Worm (Caenorhabditis elegans) whole organism, mixed stage, embryonic: ENCODE data around the gene C46G7.2.

Experiments used
- M03D4.4 ChIP-seq: sonication (generic microtip); optimal IDR thresholded peaks from 2 replicates; lab custom pipeline; 2017; ENCODE audit warnings: mild to moderate bottlenecking, missing genetic modification characterization, missing compliant biosample characterization
- blmp-1 ChIP-seq: fragments of 150-350 bp; optimal IDR thresholded peaks from 2 replicates; lab custom pipeline; 2014; ENCODE audit warnings: missing biosample characterization, missing genetic modification characterization
- ceh-39 ChIP-seq: fragments of 150-350 bp; optimal IDR thresholded peaks from 2 replicates; lab custom pipeline; 2014; ENCODE audit warnings: missing biosample characterization, missing genetic modification characterization
- ceh-43 ChIP-seq: fragments of 200-800 bp; sonication (Bioruptor generic); optimal IDR thresholded peaks from 2 replicates; lab custom pipeline; 2018; ENCODE audit warnings: mild to moderate bottlenecking, missing genetic modification characterization, moderate library complexity, missing compliant biosample characterization
- ceh-83 ChIP-seq: fragments of 200-800 bp; sonication (Bioruptor generic); optimal IDR thresholded peaks from 2 replicates; lab custom pipeline; 2018; ENCODE audit warnings: mild to moderate bottlenecking, missing genetic modification characterization, missing compliant biosample characterization
- ces-1 ChIP-seq: fragments of 150-350 bp; optimal IDR thresholded peaks from 2 replicates; lab custom pipeline; 2014; ENCODE audit warnings: missing biosample characterization, missing genetic modification reagents, missing genetic modification characterization
- cnd-1 ChIP-seq: fragments of 200-800 bp; sonication (Bioruptor generic); optimal IDR thresholded peaks from 2 replicates; lab custom pipeline; 2018; ENCODE audit warnings: mild to moderate bottlenecking, missing genetic modification characterization, missing compliant biosample characterization
- drap-1 ChIP-seq: fragments of 200-800 bp; sonication (Bioruptor generic); optimal IDR thresholded peaks from 3 replicates; lab custom pipeline; 2018; ENCODE audit warnings: mild to moderate bottlenecking, missing genetic modification characterization, missing compliant biosample characterization
- elt-1 ChIP-seq: sonication (generic microtip); optimal IDR thresholded peaks from 2 replicates; lab custom pipeline; 2017; ENCODE audit warnings: missing genetic modification characterization, mild to moderate bottlenecking, missing compliant biosample characterization, antibody characterized with exemption, moderate library complexity, borderline replicate concordance; ENCODE audit not compliant: insufficient read depth
- elt-3 ChIP-seq: fragments of 150-350 bp; optimal IDR thresholded peaks from 2 replicates; lab custom pipeline; 2014; ENCODE audit warnings: missing biosample characterization, missing genetic modification characterization
- flh-1 ChIP-seq: fragments of 200-800 bp; sonication (Bioruptor generic); optimal IDR thresholded peaks from 2 replicates; lab custom pipeline; 2018; ENCODE audit warnings: mild to moderate bottlenecking, missing genetic modification characterization, moderate library complexity, missing compliant biosample characterization
- ham-2 ChIP-seq: fragments of 200-800 bp; sonication (Bioruptor generic); optimal IDR thresholded peaks from 2 replicates; lab custom pipeline; 2018; ENCODE audit warnings: mild to moderate bottlenecking, missing genetic modification characterization, missing compliant biosample characterization
- hlh-1 ChIP-seq: fragments of 150-350 bp; optimal IDR thresholded peaks from 2 replicates; lab custom pipeline; 2014; ENCODE audit warnings: missing biosample characterization, missing genetic modification reagents, missing genetic modification characterization
- lin-13 ChIP-seq: fragments of 150-350 bp; optimal IDR thresholded peaks from 2 replicates; lab custom pipeline; 2014; ENCODE audit warnings: missing biosample characterization, missing genetic modification characterization
- lin-32 ChIP-seq: fragments of 200-800 bp; sonication (Bioruptor generic); optimal IDR thresholded peaks from 2 replicates; lab custom pipeline; 2018; ENCODE audit warnings: mild to moderate bottlenecking, missing genetic modification characterization, missing compliant biosample characterization
- lsy-2 ChIP-seq: fragments of 150-350 bp; optimal IDR thresholded peaks from 2 replicates; lab custom pipeline; 2014; ENCODE audit warnings: missing biosample characterization, missing genetic modification characterization
- mab-5 ChIP-seq: fragments of 150-350 bp; optimal IDR thresholded peaks from 2 replicates; lab custom pipeline; 2014; ENCODE audit warnings: missing biosample characterization, missing genetic modification characterization
- mep-1 ChIP-seq: fragments of 150-350 bp; optimal IDR thresholded peaks from 2 replicates; lab custom pipeline; 2017; ENCODE audit warnings: missing biosample characterization, missing genetic modification reagents, missing genetic modification characterization, inconsistent platforms
- mls-2 ChIP-seq: sonication (generic microtip); optimal IDR thresholded peaks from 2 replicates; lab custom pipeline; 2016; ENCODE audit warnings: mild to moderate bottlenecking, missing genetic modification characterization, moderate library complexity, missing compliant biosample characterization
- nhr-12 ChIP-seq: fragments of 150-350 bp; optimal IDR thresholded peaks from 2 replicates; lab custom pipeline; 2014; ENCODE audit warnings: missing biosample characterization, missing genetic modification characterization
- nhr-2 ChIP-seq: fragments of 150-350 bp; optimal IDR thresholded peaks from 2 replicates; lab custom pipeline; 2014; ENCODE audit warnings: missing biosample characterization, missing genetic modification characterization
- nhr-237 ChIP-seq: fragments of 150-350 bp; optimal IDR thresholded peaks from 2 replicates; lab custom pipeline; 2014; ENCODE audit warnings: missing biosample characterization, missing genetic modification characterization
- nhr-76 ChIP-seq: sonication (generic microtip); optimal IDR thresholded peaks from 2 replicates; lab custom pipeline; 2017; ENCODE audit warnings: missing biosample characterization, missing genetic modification characterization
- pha-4 ChIP-seq: fragments of 150-350 bp; optimal IDR thresholded peaks from 2 replicates; lab custom pipeline; 2018; ENCODE audit warnings: missing biosample characterization, missing genetic modification reagents, missing genetic modification characterization
- sem-2 ChIP-seq: fragments of 200-800 bp; sonication (Bioruptor generic); optimal IDR thresholded peaks from 2 replicates; lab custom pipeline; 2018; ENCODE audit warnings: mild to moderate bottlenecking, missing genetic modification characterization, missing compliant biosample characterization
- snpc-4 ChIP-seq: fragments of 150-350 bp; optimal IDR thresholded peaks from 2 replicates; lab custom pipeline; 2014; ENCODE audit warnings: missing biosample characterization, missing genetic modification characterization
- sptf-1 ChIP-seq: sonication (generic microtip); optimal IDR thresholded peaks from 2 replicates; lab custom pipeline; 2017; ENCODE audit warnings: mild to moderate bottlenecking, missing genetic modification characterization, moderate library complexity, missing compliant biosample characterization
- tbx-8 ChIP-seq: fragments of 200-800 bp; sonication (Bioruptor generic); optimal IDR thresholded peaks from 2 replicates; lab custom pipeline; 2018; ENCODE audit warnings: mild to moderate bottlenecking, missing genetic modification characterization, moderate library complexity, missing compliant biosample characterization
- unc-120 ChIP-seq: sonication (generic microtip); optimal IDR thresholded peaks from 2 replicates; lab custom pipeline; 2017; ENCODE audit warnings: missing genetic modification characterization, missing compliant biosample characterization; ENCODE audit not compliant: poor library complexity, severe bottlenecking
- unc-39 ChIP-seq: fragments of 150-350 bp; optimal IDR thresholded peaks from 2 replicates; lab custom pipeline; 2014; ENCODE audit warnings: missing biosample characterization, missing genetic modification characterization
- unc-62 ChIP-seq: fragments of 150-350 bp; optimal IDR thresholded peaks from 2 replicates; lab custom pipeline; 2014; ENCODE audit warnings: missing biosample characterization, missing genetic modification reagents, missing genetic modification characterization
- zip-8 ChIP-seq: fragments of 150-350 bp; optimal IDR thresholded peaks from 2 replicates; lab custom pipeline; 2014; ENCODE audit warnings: missing biosample characterization, missing genetic modification characterization
- ztf-11 ChIP-seq: fragments of 150-350 bp; optimal IDR thresholded peaks from 2 replicates; lab custom pipeline; 2014; ENCODE audit warnings: missing biosample characterization, missing genetic modification characterization

C46G7.2 gene

DNA sequence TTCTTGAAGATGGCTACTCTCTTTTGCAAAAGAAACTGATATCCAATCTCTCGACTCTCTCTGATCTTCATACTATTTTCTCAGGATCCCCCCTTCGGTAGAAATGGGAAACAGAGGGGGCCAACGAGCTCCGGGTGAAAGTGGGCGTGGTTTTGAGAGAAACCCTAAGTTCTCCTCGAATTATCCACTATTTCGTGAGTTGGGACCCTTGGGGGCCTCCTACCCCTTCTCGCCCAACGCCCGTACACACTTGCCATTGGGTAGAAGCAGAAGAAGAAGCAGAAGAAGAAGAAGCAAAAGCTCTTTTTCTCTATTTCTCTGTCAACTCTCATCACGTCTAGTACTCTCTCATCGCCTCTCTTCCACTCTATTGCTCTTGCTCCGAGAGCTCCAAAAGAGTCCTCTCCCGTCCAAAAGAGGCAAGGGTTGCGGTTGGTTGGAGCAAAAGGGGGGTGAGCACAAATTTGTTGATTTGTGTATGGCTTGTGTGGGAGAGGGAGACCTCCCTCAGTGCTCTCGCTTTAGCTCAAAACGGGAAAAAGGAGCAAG is 41.0 kb upstream of the C46G7.2 start:
- TF ChIP-seq ceh-83 (peak; percentile 35), zip-8 (tag; lab: Kevin White, UChicago) (no peak), mls-2 (peak; percentile 36), ham-2 (GFP tag; lab: Kevin White, UChicago) (no peak), pha-4 (tag; lab: Kevin White, UChicago) (no peak), ces-1 (GFP tag; lab: Kevin White, UChicago) (peak; percentile 84), unc-39 (tag; lab: Kevin White, UChicago) (no peak), elt-3 (tag; lab: Kevin White, UChicago) (no peak), drap-1 (GFP tag; lab: Kevin White, UChicago) (peak; percentile 39), lsy-2 (tag; lab: Kevin White, UChicago) (peak; percentile 41), unc-120 (tag; lab: Kevin White, UChicago) (peak; percentile 94), sptf-1 (tag; lab: Kevin White, UChicago) (peak; percentile 60), ztf-11 (tag; lab: Kevin White, UChicago) (no peak), M03D4.4 (tag; lab: Kevin White, UChicago) (peak; percentile 42), unc-62 (GFP tag; lab: Kevin White, UChicago) (no peak), cnd-1 (no peak), flh-1 (no peak), mep-1 (peak; percentile 54), nhr-2 (tag; lab: Kevin White, UChicago) (no peak), hlh-1 (tag; lab: Kevin White, UChicago) (peak; percentile 51)

DNA sequence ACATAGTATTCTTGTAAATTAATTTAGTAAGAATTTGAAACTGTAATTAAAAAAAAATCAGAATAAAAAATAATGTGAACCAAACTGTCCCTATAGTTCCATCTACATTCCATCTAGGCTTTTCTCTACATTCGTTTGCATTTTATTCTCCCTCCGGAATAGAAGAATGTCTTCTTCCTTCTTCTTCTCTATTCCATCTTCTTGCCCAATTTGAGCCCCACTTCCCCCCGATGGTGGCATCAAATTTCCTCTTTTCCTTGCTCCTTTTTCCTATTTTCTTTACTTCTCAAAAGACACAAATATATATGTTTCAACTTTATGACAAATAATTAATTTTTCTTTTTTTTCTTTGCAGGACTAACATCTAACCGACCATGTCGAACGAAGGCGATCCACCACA is 39.8 kb upstream of the C46G7.2 start, which contains the start of gene unc-44:
unc-44 (plus strand) TSS at position 356 of the 400 bp plus-strand sequence.
- no peak for TF ChIP-seq ham-2 (GFP tag; lab: Kevin White, UChicago)
- TF ChIP-seq pha-4 (tag; lab: Kevin White, UChicago): no peak
- TF ChIP-seq ces-1 (GFP tag; lab: Kevin White, UChicago): peak; percentile 55
- no peak for TF ChIP-seq blmp-1 (tag; lab: Kevin White, UChicago)
- TF ChIP-seq ztf-11 (tag; lab: Kevin White, UChicago): no peak
- TF ChIP-seq mls-2: no peak

DNA sequence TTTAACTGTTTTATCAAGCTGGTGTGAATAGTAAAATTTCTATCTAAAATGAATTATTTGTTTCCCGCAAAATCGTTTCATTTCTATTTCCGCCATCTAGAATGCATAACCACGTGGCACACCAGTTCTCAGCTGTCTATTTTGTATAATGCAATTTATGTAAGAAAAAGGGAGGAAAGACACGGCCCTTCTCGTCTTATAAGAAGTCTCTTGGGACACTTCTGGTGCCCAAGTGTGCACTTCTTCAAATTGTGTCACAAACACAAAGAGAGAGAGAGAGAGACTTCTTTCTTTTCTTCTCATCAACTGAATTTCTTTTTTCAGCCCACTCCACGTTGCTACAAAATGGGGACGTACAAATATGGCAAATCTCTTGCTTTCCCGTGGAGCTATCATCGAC is 37.7 kb upstream of the C46G7.2 start:
- no peak for TF ChIP-seq mep-1
- TF ChIP-seq flh-1: no peak
- peak; percentile 92 for TF ChIP-seq ces-1 (GFP tag; lab: Kevin White, UChicago)
- TF ChIP-seq ztf-11 (tag; lab: Kevin White, UChicago): no peak
- TF ChIP-seq snpc-4 (tag; lab: Kevin White, UChicago): no peak
- no peak for TF ChIP-seq drap-1 (GFP tag; lab: Kevin White, UChicago)
- TF ChIP-seq blmp-1 (tag; lab: Kevin White, UChicago): no peak
- no peak for TF ChIP-seq elt-1 (tag; lab: Kevin White, UChicago)
- TF ChIP-seq pha-4 (tag; lab: Kevin White, UChicago): no peak
- no peak for TF ChIP-seq ceh-39 (tag; lab: Kevin White, UChicago)
- no peak for TF ChIP-seq M03D4.4 (tag; lab: Kevin White, UChicago)
- no peak for TF ChIP-seq sem-2 (GFP tag; lab: Kevin White, UChicago)
- no peak for TF ChIP-seq mls-2
- TF ChIP-seq mab-5 (tag; lab: Kevin White, UChicago): no peak
- peak; percentile 4 for TF ChIP-seq lin-32 (GFP tag; lab: Kevin White, UChicago)
- TF ChIP-seq nhr-237: no peak

DNA sequence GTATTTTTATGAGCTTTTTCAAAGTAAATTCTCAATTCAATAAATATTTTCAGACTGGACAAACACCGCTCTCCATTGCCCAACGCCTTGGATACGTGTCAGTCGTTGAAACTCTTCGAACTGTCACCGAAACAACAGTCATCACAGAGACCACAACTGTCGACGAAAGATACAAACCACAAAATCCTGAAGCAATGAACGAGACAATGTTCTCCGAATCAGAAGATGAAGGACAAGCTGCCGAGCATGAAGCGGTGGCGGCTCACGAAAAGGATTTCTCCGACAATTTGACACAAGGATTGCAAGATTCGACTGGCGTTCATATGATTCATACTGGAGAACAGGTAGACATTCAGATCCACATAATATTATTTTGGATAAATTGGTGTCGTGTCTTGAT is 35.2 kb upstream of the C46G7.2 start:
- no peak for TF ChIP-seq ces-1 (GFP tag; lab: Kevin White, UChicago)
- no peak for TF ChIP-seq elt-1 (tag; lab: Kevin White, UChicago)
- TF ChIP-seq elt-3 (tag; lab: Kevin White, UChicago): no peak
- no peak for TF ChIP-seq flh-1
- no peak for TF ChIP-seq nhr-76
- TF ChIP-seq ceh-83: no peak
- no peak for TF ChIP-seq ceh-39 (tag; lab: Kevin White, UChicago)
- no peak for TF ChIP-seq tbx-8
- TF ChIP-seq nhr-2 (tag; lab: Kevin White, UChicago): no peak
- TF ChIP-seq sptf-1 (tag; lab: Kevin White, UChicago): no peak

DNA sequence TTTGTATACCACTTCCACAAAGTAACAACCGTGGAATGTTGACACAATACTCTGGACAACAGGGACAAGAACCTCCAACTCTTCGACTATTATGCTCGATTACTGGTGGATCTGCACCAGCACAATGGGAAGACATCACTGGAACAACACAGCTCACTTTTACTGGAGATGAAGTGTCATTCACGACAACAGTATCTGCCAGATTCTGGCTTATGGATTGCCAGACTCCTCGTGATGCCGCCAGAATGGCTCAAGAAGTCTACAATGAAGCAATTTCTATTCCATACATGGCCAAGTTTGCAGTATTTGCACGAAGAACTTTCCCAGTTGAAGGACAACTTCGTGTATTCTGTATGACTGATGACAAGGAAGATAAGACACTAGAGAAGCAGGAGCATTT is 31.8 kb upstream of the C46G7.2 start:
- TF ChIP-seq elt-3 (tag; lab: Kevin White, UChicago): no peak
- no peak for TF ChIP-seq hlh-1 (tag; lab: Kevin White, UChicago)
- no peak for TF ChIP-seq ces-1 (GFP tag; lab: Kevin White, UChicago)
- no peak for TF ChIP-seq nhr-12 (tag; lab: Kevin White, UChicago)
- TF ChIP-seq zip-8 (tag; lab: Kevin White, UChicago): no peak
- no peak for TF ChIP-seq drap-1 (GFP tag; lab: Kevin White, UChicago)
- TF ChIP-seq nhr-237: no peak
- no peak for TF ChIP-seq ztf-11 (tag; lab: Kevin White, UChicago)
- no peak for TF ChIP-seq pha-4 (tag; lab: Kevin White, UChicago)
- no peak for TF ChIP-seq ceh-83
- no peak for TF ChIP-seq M03D4.4 (tag; lab: Kevin White, UChicago)
- no peak for TF ChIP-seq unc-39 (tag; lab: Kevin White, UChicago)
- no peak for TF ChIP-seq lin-13 (tag; lab: Kevin White, UChicago)
- no peak for TF ChIP-seq ceh-43 (GFP tag; lab: Kevin White, UChicago)
- no peak for TF ChIP-seq sptf-1 (tag; lab: Kevin White, UChicago)
- TF ChIP-seq mab-5 (tag; lab: Kevin White, UChicago): no peak
- TF ChIP-seq unc-62 (GFP tag; lab: Kevin White, UChicago): no peak
